Fruit fly (Drosophila melanogaster): Measurements from ENCODE around the gene Atu.

Gene Atu

DNA sequence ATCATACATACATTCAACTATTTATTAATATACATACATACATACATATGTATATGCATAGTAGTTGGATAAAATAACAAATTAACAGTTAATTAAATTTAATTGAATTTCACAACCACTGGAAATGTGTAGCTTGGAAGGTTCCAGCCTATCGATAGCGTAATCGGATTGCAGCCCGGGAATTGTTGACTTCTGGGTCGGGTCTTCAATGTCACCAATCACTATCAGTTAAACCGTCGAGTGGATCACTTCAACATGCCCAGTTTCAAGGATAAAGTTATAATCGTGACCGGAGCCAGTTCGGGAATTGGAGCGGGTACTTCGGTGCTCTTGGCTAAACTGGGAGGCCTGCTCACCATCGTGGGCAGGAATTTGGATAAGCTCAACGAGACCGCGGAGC lies 20.3 kb downstream of the Atu start, which contains the start of gene CG12171:
Gene CG12171, plus strand, starts transcription at position 191 of the 400 bp plus-strand sequence.
- TF ChIP-seq Abd-B (GFP tag; optimal IDR thresholded peaks at IDR 0.05) (no peak), Hr83 (GFP tag; optimal IDR thresholded peaks at IDR 0.05; ENCODE audit: poor library complexity, severe bottlenecking) (peak; percentile 46)

dm6 chr3R:5635524-5635923 lies 22.4 kb downstream of the Atu start, which contains the start of gene CG31546:
CG31546 (minus strand) TSS chr3R:5635624.
- TF ChIP-seq brk (GFP tag; optimal IDR thresholded peaks at IDR 0.05): no peak
- no peak for TF ChIP-seq Abd-B (GFP tag; optimal IDR thresholded peaks at IDR 0.05)

DNA sequence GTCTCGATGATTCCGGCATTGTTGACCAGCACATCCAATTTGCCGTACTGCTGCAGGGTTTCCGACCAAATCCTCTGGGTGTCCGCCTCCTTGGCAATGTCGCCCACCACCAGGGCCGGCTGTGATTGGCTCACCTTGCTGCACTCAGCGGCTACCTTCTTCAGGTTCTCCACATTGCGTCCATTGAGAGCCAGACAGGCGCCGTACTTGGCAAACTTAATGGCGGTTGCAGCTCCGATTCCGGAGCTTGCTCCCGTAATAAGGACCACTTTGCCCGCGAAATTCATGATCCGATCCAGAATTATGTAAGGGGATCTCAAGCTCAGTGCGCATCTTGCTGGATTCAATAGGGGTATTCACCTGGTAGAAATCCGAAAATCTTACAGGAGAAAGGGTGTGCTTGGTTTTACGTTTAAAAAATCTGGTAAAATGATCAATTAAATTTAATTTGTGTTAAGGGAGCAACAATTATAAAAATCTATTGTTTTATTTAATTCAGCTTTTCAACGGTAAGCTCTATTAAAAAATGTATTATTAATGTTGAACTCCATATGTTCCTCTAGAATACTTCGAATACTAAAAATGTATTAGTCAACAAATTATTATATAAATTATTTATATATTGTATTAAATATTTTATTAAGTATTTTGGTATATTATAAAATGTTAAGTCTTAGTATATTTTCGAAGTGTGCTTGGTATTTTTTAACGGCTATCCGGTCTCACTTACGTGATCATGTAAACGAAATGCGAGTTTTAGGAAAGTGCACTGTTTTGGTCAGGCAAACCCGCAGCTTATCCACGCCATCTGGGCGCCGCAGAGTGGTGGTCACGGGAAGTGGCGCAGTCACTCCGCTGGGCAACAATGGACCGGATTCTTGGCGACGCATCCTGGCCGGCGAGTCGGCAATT lies 23.6 kb downstream of the Atu start, which contains the start of the genes CG31548 and CG12170:
Gene CG31548, minus strand, starts transcription at position 334 of the 912 bp plus-strand sequence.
Gene CG12170, plus strand, starts transcription at position 716 of the 912 bp plus-strand sequence.
- TF ChIP-seq psq (GFP tag; optimal IDR thresholded peaks at IDR 0.05) (peak; percentile 41), HLH106 (tag; optimal IDR thresholded peaks at IDR 0.05) (peak; percentile 36), sv (GFP tag; optimal IDR thresholded peaks at IDR 0.05) (peak; percentile 32), OdsH (GFP tag; optimal IDR thresholded peaks at IDR 0.05) (peak; percentile 1), GATAd (GFP tag; optimal IDR thresholded peaks at IDR 0.05) (no peak), ey (GFP tag; optimal IDR thresholded peaks at IDR 0.05) (peak; percentile 37), Hr83 (GFP tag; optimal IDR thresholded peaks at IDR 0.05; ENCODE audit: poor library complexity, severe bottlenecking) (peak; percentile 19), brk (GFP tag; optimal IDR thresholded peaks at IDR 0.05) (no peak)

DNA sequence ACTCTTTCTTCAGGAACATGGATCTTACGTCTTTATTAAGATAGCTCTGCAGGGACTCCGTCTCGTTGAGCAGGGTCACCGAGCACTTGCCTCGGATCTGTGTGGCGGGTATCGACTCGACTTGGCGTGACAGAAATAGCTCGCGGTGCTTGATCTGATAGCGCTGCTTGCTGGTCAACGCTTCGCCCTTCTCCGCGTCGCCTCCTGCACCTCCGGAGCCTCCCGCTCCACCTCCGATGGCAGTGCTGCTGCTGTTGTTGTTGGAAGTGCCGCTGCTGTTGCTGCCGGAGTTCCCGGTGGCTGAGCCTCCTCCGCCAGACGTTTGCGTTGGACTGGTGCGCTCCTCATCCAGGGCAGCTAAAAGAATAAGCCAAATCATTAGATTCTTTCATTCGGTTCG lies 30.3 kb downstream of the Atu start:
- TF ChIP-seq Vsx2 (GFP tag; optimal IDR thresholded peaks at IDR 0.05; ENCODE audit: partially characterized antibody): no peak
- no peak for TF ChIP-seq h (GFP tag; optimal IDR thresholded peaks at IDR 0.05)

DNA sequence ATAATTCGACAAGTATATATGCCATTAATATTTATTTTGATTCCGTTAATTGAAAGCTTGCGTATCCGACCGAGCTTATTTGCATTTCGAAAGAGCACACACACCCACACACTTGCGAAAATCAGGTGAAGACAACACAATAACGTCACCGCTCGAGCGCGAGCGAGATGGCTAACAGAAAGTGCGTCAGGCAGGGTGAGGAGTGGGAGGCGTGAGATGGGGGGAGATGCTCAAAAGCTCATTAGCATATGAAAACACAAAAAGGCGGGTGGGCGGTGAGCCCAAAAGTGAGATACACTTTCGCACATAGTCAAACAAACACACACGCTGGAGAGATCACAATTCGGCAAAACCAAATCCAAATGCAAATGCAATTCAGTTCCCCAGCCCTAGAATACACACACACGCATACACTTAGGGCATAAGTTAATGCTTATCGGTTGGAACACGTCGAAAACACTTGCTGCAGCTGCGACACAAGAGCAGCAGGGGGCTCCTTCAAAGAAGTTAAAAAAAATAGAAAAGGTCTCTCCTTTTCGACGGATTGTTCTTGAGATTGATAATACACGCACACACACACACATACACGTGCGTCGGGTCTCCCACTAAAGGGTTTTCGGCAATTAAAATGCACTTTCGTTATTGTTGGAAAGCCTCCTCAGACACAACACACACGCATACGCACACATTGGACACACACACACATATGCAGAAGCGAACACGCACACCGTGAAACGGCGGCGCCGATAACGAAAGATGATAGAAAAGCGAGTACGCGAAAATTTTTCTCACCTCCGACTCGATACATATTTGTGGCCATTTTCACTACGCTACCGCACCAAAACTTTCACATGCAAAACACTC lies 34.8 kb downstream of the Atu start:
- TF ChIP-seq Rel (GFP tag; optimal IDR thresholded peaks at IDR 0.05) (no peak), Rel (tag; optimal IDR thresholded peaks at IDR 0.05) (peak; percentile 10), Hnf4 (GFP tag; optimal IDR thresholded peaks at IDR 0.05) (no peak), usp (GFP tag; optimal IDR thresholded peaks at IDR 0.05) (no peak), Jra (GFP tag; optimal IDR thresholded peaks at IDR 0.05) (peak; percentile 26), pan (optimal IDR thresholded peaks at IDR 0.05) (no peak), Hr83 (GFP tag; optimal IDR thresholded peaks at IDR 0.05; ENCODE audit: poor library complexity, severe bottlenecking) (no peak), CG9705 (GFP tag; optimal IDR thresholded peaks at IDR 0.05) (no peak), OdsH (GFP tag; optimal IDR thresholded peaks at IDR 0.05) (peak; percentile 18), tai (GFP tag; optimal IDR thresholded peaks at IDR 0.05) (no peak), Vsx2 (GFP tag; optimal IDR thresholded peaks at IDR 0.05; ENCODE audit: partially characterized antibody) (no peak), jim (GFP tag; optimal IDR thresholded peaks at IDR 0.05) (no peak), psq (GFP tag; optimal IDR thresholded peaks at IDR 0.05) (no peak), HLH106 (tag; optimal IDR thresholded peaks at IDR 0.05) (peak; percentile 35), Dif (GFP tag; optimal IDR thresholded peaks at IDR 0.05; ENCODE audit: partially characterized antibody) (no peak), dmrt93B (GFP tag; optimal IDR thresholded peaks at IDR 0.05) (no peak), woc (GFP tag; optimal IDR thresholded peaks at IDR 0.05) (no peak), CrebA (GFP tag; optimal IDR thresholded peaks at IDR 0.05; ENCODE audit: borderline replicate concordance) (no peak), N (GFP tag; optimal IDR thresholded peaks at IDR 0.05) (peak; percentile 46), ey (GFP tag; optimal IDR thresholded peaks at IDR 0.05) (peak; percentile 31), fru (GFP tag; optimal IDR thresholded peaks at IDR 0.05) (no peak), Hr78 (GFP tag; optimal IDR thresholded peaks at IDR 0.05) (no peak), brk (GFP tag; optimal IDR thresholded peaks at IDR 0.05) (no peak), GATAd (GFP tag; optimal IDR thresholded peaks at IDR 0.05) (no peak), rgr (GFP tag; optimal IDR thresholded peaks at IDR 0.05) (peak; percentile 31), sv (GFP tag; optimal IDR thresholded peaks at IDR 0.05) (no peak), Myc (optimal IDR thresholded peaks at IDR 0.05) (no peak), CG32264 (GFP tag; optimal IDR thresholded peaks at IDR 0.05) (no peak), Dfd (GFP tag; optimal IDR thresholded peaks at IDR 0.05) (no peak), Mio (GFP tag; optimal IDR thresholded peaks at IDR 0.05) (no peak), br (GFP tag; optimal IDR thresholded peaks at IDR 0.05) (peak; percentile 49), sage (GFP tag; optimal IDR thresholded peaks at IDR 0.05) (no peak), foxo (GFP tag; optimal IDR thresholded peaks at IDR 0.05) (peak in 1 of 2 experiments; percentile 36), lola (GFP tag; optimal IDR thresholded peaks at IDR 0.05) (no peak), h (GFP tag; optimal IDR thresholded peaks at IDR 0.05) (peak; percentile 66), Sp1 (GFP tag; optimal IDR thresholded peaks at IDR 0.05) (no peak)

Data from whole organism, wandering third instar larva.